Fruit fly (Drosophila melanogaster) whole organism, embryonic: Measurements from ENCODE around the gene CG17270.

Experiments
- Aef1 ChIP-seq: fragments of 200-800 bp; sonication (Bioruptor generic); IDR thresholded peaks from 3 replicates; pipeline ENCODE4 v1.3.6; 2022; ENCODE audit warnings: missing biosample characterization, missing genetic modification characterization
- CG10979 ChIP-seq: fragments of 200-800 bp; sonication (Bioruptor generic); optimal IDR thresholded peaks from 2 replicates; lab custom pipeline; 2018; ENCODE audit warnings: missing biosample characterization, mild to moderate bottlenecking, missing genetic modification characterization, moderate library complexity
- CG18764 ChIP-seq: fragments of 200-800 bp; sonication (Bioruptor generic); optimal IDR thresholded peaks from 3 replicates; lab custom pipeline; 2016; ENCODE audit warnings: missing biosample characterization, missing genetic modification characterization
- CG31388 ChIP-seq: fragments of 200-800 bp; sonication (Bioruptor generic); optimal IDR thresholded peaks from 2 replicates; lab custom pipeline; 2016; ENCODE audit warnings: missing biosample characterization, missing genetic modification characterization
- CG4424 ChIP-seq: fragments of 200-800 bp; sonication (Bioruptor generic); optimal IDR thresholded peaks from 3 replicates; lab custom pipeline; 2016; ENCODE audit warnings: missing biosample characterization, missing genetic modification characterization
- CG8290 ChIP-seq, 3 experiments: fragments of 200-800 bp; sonication (Bioruptor generic); optimal IDR thresholded peaks; 2 replicates each; lab custom pipeline; 2016 to 2019; ENCODE audit warnings: missing biosample characterization in 3 of 3, missing genetic modification characterization in 3 of 3, mild to moderate bottlenecking in 2 of 3, moderate library complexity in 1 of 3
- CG9215 ChIP-seq: fragments of 200-800 bp; sonication (Bioruptor generic); IDR thresholded peaks from 2 replicates; pipeline ENCODE4 v1.3.6; 2022; ENCODE audit warnings: missing biosample characterization, missing genetic modification characterization
- CG9817 ChIP-seq: fragments of 200-800 bp; sonication (Bioruptor generic); optimal IDR thresholded peaks from 2 replicates; lab custom pipeline; 2018; ENCODE audit warnings: missing biosample characterization, mild to moderate bottlenecking, missing genetic modification characterization, moderate library complexity
- HHEX ChIP-seq: fragments of 200-800 bp; sonication (Bioruptor generic); optimal IDR thresholded peaks from 3 replicates; lab custom pipeline; 2017; ENCODE audit warnings: missing biosample characterization, mild to moderate bottlenecking, missing genetic modification characterization, missing genetic modification reagents
- HLH4C ChIP-seq: fragments of 200-800 bp; sonication (Bioruptor generic); IDR thresholded peaks from 3 replicates; pipeline ENCODE4 v1.3.6; 2022; ENCODE audit warnings: missing biosample characterization, missing genetic modification characterization; ENCODE audit not compliant: partially characterized antibody
- abd-A ChIP-seq: fragments of 200-800 bp; sonication (Bioruptor generic); optimal IDR thresholded peaks from 3 replicates; lab custom pipeline; 2019; ENCODE audit warnings: missing biosample characterization, mild to moderate bottlenecking, missing genetic modification characterization, moderate library complexity
- btn ChIP-seq: fragments of 200-800 bp; sonication (Bioruptor generic); optimal IDR thresholded peaks from 2 replicates; lab custom pipeline; 2016; ENCODE audit warnings: missing biosample characterization, missing genetic modification characterization
- tgo ChIP-seq: fragments of 200-800 bp; sonication (Bioruptor generic); IDR thresholded peaks from 3 replicates; pipeline ENCODE4 v1.3.6; 2022; ENCODE audit warnings: missing biosample characterization, missing genetic modification characterization

DNA sequence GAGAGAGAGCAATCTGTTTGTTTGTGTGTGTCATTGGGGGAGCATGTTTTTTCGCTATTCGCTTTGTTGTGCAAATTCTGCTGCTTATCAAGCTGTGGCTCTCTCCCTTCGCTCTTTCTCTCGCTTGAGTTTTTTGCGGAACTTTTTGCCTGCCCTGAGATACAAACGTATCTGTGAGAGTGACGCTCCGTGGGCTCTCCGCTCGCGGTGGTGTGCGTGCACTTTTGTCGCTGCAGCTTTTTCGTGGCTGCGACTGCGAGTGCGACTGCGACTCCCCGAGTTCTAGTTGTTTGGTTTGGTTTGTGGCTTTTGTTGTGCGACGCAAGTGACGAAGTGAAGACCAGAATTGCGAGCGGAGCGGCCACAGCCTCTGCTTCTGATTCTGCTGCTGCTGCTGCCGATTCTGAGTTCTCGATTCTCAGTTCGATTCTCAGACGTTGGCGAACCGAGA lies 36.0 kb downstream of the CG17270 start:
- TF ChIP-seq HLH4C (GFP tag; lab: Robert Waterston, UW) (no peak), CG18764 (GFP tag; lab: Kevin White, UChicago) (no peak), abd-A (tag; lab: Kevin White, UChicago) (no peak), btn (GFP tag; lab: Kevin White, UChicago) (no peak), CG9817 (tag; lab: Kevin White, UChicago) (no peak), CG8290 (GFP tag; optimal IDR thresholded peaks at IDR 0.05; lab: Kevin White, UChicago) (no peak), CG8290 (tag; optimal IDR thresholded peaks at IDR 0.05; lab: Kevin White, UChicago) (no peak), HHEX (GFP tag; lab: Kevin White, UChicago) (no peak), CG10979 (no peak), CG31388 (GFP tag; lab: Kevin White, UChicago) (no peak), CG9215 (GFP tag; lab: Robert Waterston, UW) (no peak), tgo (GFP tag; lab: Robert Waterston, UW) (no peak), CG4424 (GFP tag; lab: Kevin White, UChicago) (no peak), Aef1 (no peak)
